Fruit fly (Drosophila melanogaster) whole organism, embryonic: ENCODE results near the gene CG1896.

Source experiments
- Ada2b ChIP-seq: fragments of 200-800 bp; sonication (Bioruptor generic); IDR thresholded peaks from 2 replicates; pipeline ENCODE4 v1.3.6; 2022; ENCODE audit warnings: missing biosample characterization, missing genetic modification characterization
- Adf1 ChIP-seq: fragments of 200-800 bp; sonication (Bioruptor generic); IDR thresholded peaks from 2 replicates; pipeline ENCODE4 v1.3.6; 2022; ENCODE audit warnings: missing biosample characterization, missing genetic modification characterization
- Awh ChIP-seq: fragments of 200-800 bp; sonication (Bioruptor generic); IDR thresholded peaks from 2 replicates; pipeline ENCODE4, ENCODE4 v1.3.6; 2022; ENCODE audit warnings: missing biosample characterization, missing genetic modification characterization
- BEAF-32 ChIP-seq: fragments of 200-800 bp; sonication (Bioruptor generic); optimal IDR thresholded peaks from 3 replicates; lab custom pipeline; 2017; ENCODE audit warnings: missing biosample characterization, missing genetic modification characterization, mild to moderate bottlenecking, moderate library complexity, missing genetic modification reagents
- CG10321 ChIP-seq: fragments of 200-800 bp; sonication (Bioruptor generic); IDR thresholded peaks from 2 replicates; pipeline ENCODE4 v1.3.6; 2022; ENCODE audit warnings: missing biosample characterization, missing genetic modification characterization
- CG10431 ChIP-seq: fragments of 200-800 bp; sonication (Bioruptor generic); optimal IDR thresholded peaks from 3 replicates; lab custom pipeline; 2018; ENCODE audit warnings: missing biosample characterization, mild to moderate bottlenecking, missing genetic modification characterization
- CG10959 ChIP-seq: fragments of 200-800 bp; sonication (Bioruptor generic); IDR thresholded peaks from 2 replicates; pipeline ENCODE4 v1.3.6; 2022; ENCODE audit warnings: missing biosample characterization, missing genetic modification characterization
- CG11085 ChIP-seq: fragments of 200-800 bp; sonication (Bioruptor generic); IDR thresholded peaks from 2 replicates; pipeline ENCODE4 v1.3.6; 2022; ENCODE audit warnings: missing biosample characterization, missing genetic modification characterization
- CG12769 ChIP-seq: fragments of 200-800 bp; sonication (Bioruptor generic); optimal IDR thresholded peaks from 2 replicates; lab custom pipeline; 2019; ENCODE audit warnings: missing biosample characterization, mild to moderate bottlenecking, missing genetic modification characterization, moderate library complexity
- CG13775 ChIP-seq: fragments of 200-800 bp; sonication (Bioruptor generic); optimal IDR thresholded peaks from 3 replicates; lab custom pipeline; 2017; ENCODE audit warnings: missing biosample characterization, mild to moderate bottlenecking, missing genetic modification characterization
- CG14050 ChIP-seq: fragments of 200-800 bp; sonication (Bioruptor generic); IDR thresholded peaks from 3 replicates; pipeline ENCODE4 v1.3.6; 2022; ENCODE audit warnings: missing biosample characterization, missing genetic modification characterization
- CG14667 ChIP-seq: fragments of 200-800 bp; sonication (Bioruptor generic); IDR thresholded peaks from 2 replicates; pipeline ENCODE4 v1.3.6; 2022; ENCODE audit warnings: missing biosample characterization, missing genetic modification characterization
- CG1603 ChIP-seq: fragments of 200-800 bp; sonication (Bioruptor generic); optimal IDR thresholded peaks from 2 replicates; lab custom pipeline; 2019; ENCODE audit warnings: missing biosample characterization, mild to moderate bottlenecking, missing genetic modification characterization, moderate library complexity
- CG2712 ChIP-seq: fragments of 200-800 bp; optimal IDR thresholded peaks from 3 replicates; lab custom pipeline; 2019; ENCODE audit warnings: missing biosample characterization, mild to moderate bottlenecking, missing genetic modification characterization, moderate library complexity
- CG30403 ChIP-seq: fragments of 200-800 bp; sonication (Bioruptor generic); optimal IDR thresholded peaks from 3 replicates; lab custom pipeline; 2016; ENCODE audit warnings: missing biosample characterization, missing genetic modification characterization
- CG30431 ChIP-seq: fragments of 200-800 bp; sonication (Bioruptor generic); optimal IDR thresholded peaks from 2 replicates; lab custom pipeline; 2017; ENCODE audit warnings: missing biosample characterization, missing genetic modification characterization
- CG3838 ChIP-seq: fragments of 200-800 bp; sonication (Bioruptor generic); optimal IDR thresholded peaks from 3 replicates; lab custom pipeline; 2016; ENCODE audit warnings: missing biosample characterization, missing genetic modification characterization
- CG4328 ChIP-seq: fragments of 200-800 bp; sonication (Bioruptor generic); optimal IDR thresholded peaks from 3 replicates; lab custom pipeline; 2017; ENCODE audit warnings: missing biosample characterization, missing genetic modification reagents, missing genetic modification characterization
- CG6765 ChIP-seq: fragments of 200-800 bp; sonication (Bioruptor generic); optimal IDR thresholded peaks from 3 replicates; lab custom pipeline; 2017; ENCODE audit warnings: missing biosample characterization, mild to moderate bottlenecking, missing genetic modification characterization
- CG6854 ChIP-seq: fragments of 200-800 bp; sonication (Bioruptor generic); optimal IDR thresholded peaks from 3 replicates; lab custom pipeline; 2017; ENCODE audit warnings: missing biosample characterization, mild to moderate bottlenecking, missing genetic modification characterization
- CG7839 ChIP-seq: fragments of 200-800 bp; sonication (Bioruptor generic); optimal IDR thresholded peaks from 3 replicates; lab custom pipeline; 2018; ENCODE audit warnings: missing biosample characterization, mild to moderate bottlenecking, missing genetic modification characterization, moderate library complexity
- CG9727 ChIP-seq: fragments of 200-800 bp; sonication (Bioruptor generic); optimal IDR thresholded peaks from 3 replicates; lab custom pipeline; 2017; ENCODE audit warnings: missing biosample characterization, mild to moderate bottlenecking, missing genetic modification characterization
- D19A ChIP-seq: fragments of 200-800 bp; optimal IDR thresholded peaks from 3 replicates; lab custom pipeline; 2019; ENCODE audit warnings: missing biosample characterization, mild to moderate bottlenecking, missing genetic modification characterization, moderate library complexity
- Gug ChIP-seq: fragments of 200-800 bp; sonication (Bioruptor generic); IDR thresholded peaks from 4 replicates; pipeline ENCODE4 v1.3.6; 2022; ENCODE audit warnings: missing biosample characterization, missing genetic modification characterization
- H2.0 ChIP-seq: fragments of 200-800 bp; sonication (Bioruptor generic); IDR thresholded peaks from 2 replicates; pipeline ENCODE4 v1.3.6; 2022; ENCODE audit warnings: missing biosample characterization, missing genetic modification characterization
- Hmr ChIP-seq: fragments of 200-800 bp; sonication (Bioruptor generic); optimal IDR thresholded peaks from 3 replicates; lab custom pipeline; 2017; ENCODE audit warnings: mild to moderate bottlenecking, missing biosample characterization, missing genetic modification reagents, missing genetic modification characterization
- NC2β ChIP-seq: fragments of 200-800 bp; sonication (Bioruptor generic); optimal IDR thresholded peaks from 2 replicates; lab custom pipeline; 2016; ENCODE audit warnings: missing biosample characterization, missing genetic modification characterization
- Optix ChIP-seq: fragments of 200-800 bp; sonication (Bioruptor generic); IDR thresholded peaks from 3 replicates; pipeline ENCODE4 v1.3.6; 2022; ENCODE audit warnings: missing biosample characterization, missing genetic modification characterization
- Ptx1 ChIP-seq: fragments of 200-800 bp; sonication (Bioruptor generic); IDR thresholded peaks from 2 replicates; pipeline ENCODE4 v1.3.6; 2022; ENCODE audit warnings: missing biosample characterization, missing genetic modification characterization
- Spps ChIP-seq: fragments of 200-800 bp; sonication (Bioruptor generic); optimal IDR thresholded peaks from 2 replicates; lab custom pipeline; 2018; ENCODE audit warnings: missing biosample characterization, mild to moderate bottlenecking, missing genetic modification characterization
- Ssrp ChIP-seq: fragments of 200-800 bp; sonication (Bioruptor generic); optimal IDR thresholded peaks from 2 replicates; lab custom pipeline; 2018; ENCODE audit warnings: missing biosample characterization, mild to moderate bottlenecking, missing genetic modification characterization, moderate library complexity
- ash1 ChIP-seq: fragments of 200-800 bp; sonication (Bioruptor generic); optimal IDR thresholded peaks from 2 replicates; lab custom pipeline; 2018; ENCODE audit warnings: missing biosample characterization, mild to moderate bottlenecking, missing genetic modification characterization
- cato ChIP-seq: fragments of 200-800 bp; sonication (Bioruptor generic); optimal IDR thresholded peaks from 2 replicates; lab custom pipeline; 2016; ENCODE audit warnings: missing biosample characterization, missing genetic modification characterization, borderline replicate concordance
- chm ChIP-seq: fragments of 200-800 bp; sonication (Bioruptor generic); IDR thresholded peaks from 2 replicates; pipeline ENCODE4 v1.3.6; 2022; ENCODE audit warnings: missing biosample characterization, missing genetic modification characterization
- crp ChIP-seq, 2 experiments: fragments of 200-800 bp; sonication (Bioruptor generic); optimal IDR thresholded peaks; 2 replicates in 1 of 2; 3 replicates in 1 of 2; lab custom pipeline; 2017; ENCODE audit warnings: missing biosample characterization in 2 of 2, missing genetic modification characterization in 2 of 2, mild to moderate bottlenecking in 1 of 2, moderate library complexity in 1 of 2
- dimm ChIP-seq: fragments of 200-800 bp; sonication (Bioruptor generic); IDR thresholded peaks from 2 replicates; pipeline ENCODE4 v1.3.6; 2022; ENCODE audit warnings: missing biosample characterization, missing genetic modification characterization
- dysf ChIP-seq: fragments of 200-800 bp; sonication (Bioruptor generic); IDR thresholded peaks from 3 replicates; pipeline ENCODE4 v1.3.6; 2022; ENCODE audit warnings: missing biosample characterization, missing genetic modification characterization
- fd96Cb ChIP-seq: fragments of 200-800 bp; sonication (Bioruptor generic); optimal IDR thresholded peaks from 2 replicates; lab custom pipeline; 2018; ENCODE audit warnings: missing biosample characterization, mild to moderate bottlenecking, missing genetic modification characterization, moderate library complexity
- ftz-f1 ChIP-seq: fragments of 200-800 bp; sonication (Bioruptor generic); optimal IDR thresholded peaks from 2 replicates; lab custom pipeline; 2016; ENCODE audit warnings: missing biosample characterization, missing genetic modification characterization
- hb ChIP-seq: fragments of 200-800 bp; sonication (Bioruptor generic); IDR thresholded peaks from 3 replicates; pipeline ENCODE4 v1.3.6; 2022; ENCODE audit warnings: missing biosample characterization, missing genetic modification characterization; ENCODE audit not compliant: partially characterized antibody
- kay ChIP-seq: fragments of 200-800 bp; sonication (Bioruptor generic); optimal IDR thresholded peaks from 2 replicates; lab custom pipeline; 2016; ENCODE audit warnings: missing biosample characterization, missing genetic modification characterization
- klu ChIP-seq: fragments of 200-800 bp; sonication (Bioruptor generic); IDR thresholded peaks from 2 replicates; pipeline ENCODE4 v1.3.6; 2022; ENCODE audit warnings: missing biosample characterization, missing genetic modification characterization
- nerfin-2 ChIP-seq: fragments of 200-800 bp; sonication (Bioruptor generic); IDR thresholded peaks from 2 replicates; pipeline ENCODE4 v1.3.6; 2022; ENCODE audit warnings: missing biosample characterization, missing genetic modification characterization; ENCODE audit not compliant: partially characterized antibody
- pfk ChIP-seq: fragments of 200-800 bp; sonication (Bioruptor generic); optimal IDR thresholded peaks from 2 replicates; lab custom pipeline; 2018; ENCODE audit warnings: missing biosample characterization, mild to moderate bottlenecking, missing genetic modification characterization, moderate library complexity
- salm ChIP-seq: fragments of 200-800 bp; sonication (Bioruptor generic); optimal IDR thresholded peaks from 2 replicates; lab custom pipeline; 2018; ENCODE audit warnings: missing biosample characterization, mild to moderate bottlenecking, missing genetic modification characterization
- scrt ChIP-seq: fragments of 200-800 bp; sonication (Bioruptor generic); optimal IDR thresholded peaks from 2 replicates; lab custom pipeline; 2018; ENCODE audit warnings: missing biosample characterization, mild to moderate bottlenecking, missing genetic modification characterization, moderate library complexity
- sisA ChIP-seq: fragments of 200-800 bp; sonication (Bioruptor generic); IDR thresholded peaks from 2 replicates; pipeline ENCODE4 v1.3.6; 2022; ENCODE audit warnings: missing biosample characterization, missing genetic modification characterization
- slbo ChIP-seq: fragments of 200-800 bp; sonication (Bioruptor generic); IDR thresholded peaks from 2 replicates; pipeline ENCODE4 v1.3.6; 2022; ENCODE audit warnings: missing biosample characterization, missing genetic modification characterization
- slou ChIP-seq: fragments of 200-800 bp; sonication (Bioruptor generic); optimal IDR thresholded peaks from 3 replicates; lab custom pipeline; 2016; ENCODE audit warnings: missing biosample characterization, missing genetic modification characterization
- sob ChIP-seq: fragments of 200-800 bp; sonication (Bioruptor generic); IDR thresholded peaks from 2 replicates; pipeline ENCODE4 v1.3.6; 2022; ENCODE audit warnings: missing biosample characterization, missing genetic modification characterization
- stwl ChIP-seq: fragments of 200-800 bp; sonication (Bioruptor generic); optimal IDR thresholded peaks from 3 replicates; lab custom pipeline; 2018; ENCODE audit warnings: missing biosample characterization, mild to moderate bottlenecking, missing genetic modification characterization, moderate library complexity

CG1896 gene

DNA sequence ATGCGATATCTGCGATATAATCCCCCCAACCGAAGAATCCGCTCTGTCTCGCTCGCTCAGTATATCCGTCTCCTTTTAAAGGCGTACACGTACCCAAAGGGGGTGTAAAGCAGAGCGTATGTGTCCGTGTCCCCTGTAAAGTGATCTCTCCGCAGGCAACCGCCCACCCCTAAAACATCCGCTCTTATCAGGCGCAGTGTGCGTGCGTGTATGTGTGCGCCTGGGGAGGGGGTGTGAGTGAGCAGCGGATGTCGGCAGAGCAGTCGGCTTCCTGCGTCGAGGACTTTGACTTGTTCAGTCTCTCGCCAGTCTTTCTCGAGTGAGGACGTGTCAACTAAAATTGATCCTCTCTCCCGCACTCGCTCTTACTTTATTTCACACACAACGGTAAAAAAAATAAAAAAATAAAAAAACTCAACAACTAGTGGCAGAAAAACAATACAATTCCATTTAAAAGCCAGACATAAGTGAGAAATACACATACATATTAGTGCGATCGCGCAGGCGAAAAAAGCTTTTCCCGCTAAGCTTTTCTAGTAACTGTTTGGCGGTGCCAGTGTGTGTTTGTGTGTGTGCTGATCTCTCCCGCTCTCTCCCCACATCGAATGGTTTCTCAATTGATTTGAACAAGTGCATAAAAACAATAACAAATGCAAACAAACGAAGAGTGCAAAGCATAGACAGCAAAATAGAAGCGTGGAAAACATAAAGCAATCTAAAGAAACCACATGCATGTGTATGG, 18.4 kb upstream of the CG1896 start (continued):
- TF ChIP-seq H2.0 (no peak), CG13775 (GFP tag; lab: Kevin White, UChicago) (no peak), NC2β (GFP tag; lab: Kevin White, UChicago) (peak; percentile 18), CG6765 (GFP tag; lab: Kevin White, UChicago) (no peak), klu (no peak), Ssrp (no peak), hb (no peak), Hmr (no peak), dysf (GFP tag; lab: Robert Waterston, UW) (no peak), CG9727 (GFP tag; lab: Kevin White, UChicago) (no peak), CG7839 (tag; lab: Kevin White, UChicago) (no peak), nerfin-2 (GFP tag; lab: Robert Waterston, UW) (no peak), Awh (GFP tag; lab: Robert Waterston, UW) (no peak), salm (no peak), D19A (no peak), CG3838 (GFP tag; lab: Kevin White, UChicago) (no peak), CG4328 (no peak), sisA (no peak), CG30431 (no peak), CG30403 (GFP tag; lab: Kevin White, UChicago) (no peak), stwl (tag; lab: Kevin White, UChicago) (no peak), CG11085 (no peak), chm (GFP tag; lab: Robert Waterston, UW) (peak; percentile 41; the same call in 1 of the 2 replicates), Gug (GFP tag; lab: Robert Waterston, UW) (no peak), CG14667 (no peak), CG6854 (GFP tag; lab: Kevin White, UChicago) (no peak), Adf1 (peak; percentile 86), Ptx1 (no peak), CG10959 (no peak), CG2712 (peak; percentile 16), kay (GFP tag; lab: Kevin White, UChicago) (no peak), crp (GFP tag; optimal IDR thresholded peaks at IDR 0.05; lab: Kevin White, UChicago) (no peak), fd96Cb (tag; lab: Kevin White, UChicago) (no peak), BEAF-32 (GFP tag; lab: Kevin White, UChicago) (no peak), sob (GFP tag; lab: Robert Waterston, UW) (no peak), CG12769 (tag; lab: Kevin White, UChicago) (no peak), Spps (tag; lab: Kevin White, UChicago) (no peak), slbo (GFP tag; lab: Robert Waterston, UW) (no peak), CG10431 (GFP tag; lab: Kevin White, UChicago) (no peak), CG10321 (GFP tag; lab: Robert Waterston, UW) (no peak), pfk (GFP tag; lab: Kevin White, UChicago) (peak; percentile 10), Ada2b (GFP tag; lab: Robert Waterston, UW) (no peak), cato (no peak), ash1 (GFP tag; lab: Kevin White, UChicago) (no peak), ftz-f1 (GFP tag; lab: Kevin White, UChicago) (no peak), dimm (GFP tag; lab: Robert Waterston, UW) (no peak), scrt (GFP tag; lab: Kevin White, UChicago) (no peak), slou (GFP tag; lab: Kevin White, UChicago) (no peak), CG1603 (tag; lab: Kevin White, UChicago) (no peak), CG14050 (GFP tag; lab: Robert Waterston, UW) (no peak), Optix (GFP tag; lab: Robert Waterston, UW) (no peak)
